Worm (Caenorhabditis elegans) whole organism, L4 larva: ENCODE measurements around the gene srw-107.

ENCODE experiments used
- ama-1 ChIP-seq: fragments of 150-350 bp; optimal IDR thresholded peaks from 2 replicates; lab custom pipeline; 2014; ENCODE audit warnings: inconsistent platforms, mixed read lengths
- ceh-44 ChIP-seq: fragments of 200-800 bp; sonication (Bioruptor generic); IDR thresholded peaks from 2 replicates; pipeline ENCODE4 v1.3.6; 2022; ENCODE audit warnings: missing genetic modification reagents, missing genetic modification characterization, missing compliant biosample characterization
- ces-1 ChIP-seq: fragments of 150-350 bp; sonication (generic microtip); optimal IDR thresholded peaks from 4 replicates; lab custom pipeline; 2014; ENCODE audit warnings: missing biosample characterization, missing genetic modification reagents, missing genetic modification characterization
- daf-12 ChIP-seq: fragments of 150-350 bp; optimal IDR thresholded peaks from 2 replicates; lab custom pipeline; 2014; ENCODE audit warnings: missing biosample characterization, missing genetic modification reagents, missing genetic modification characterization
- lin-13 ChIP-seq: fragments of 150-350 bp; optimal IDR thresholded peaks from 2 replicates; lab custom pipeline; 2014; ENCODE audit warnings: missing biosample characterization, missing genetic modification reagents, missing genetic modification characterization
- nhr-111 ChIP-seq: fragments of 200-800 bp; sonication (Bioruptor generic); optimal IDR thresholded peaks from 2 replicates; lab custom pipeline; 2018; ENCODE audit warnings: mild to moderate bottlenecking, missing genetic modification characterization, missing compliant biosample characterization
- unc-130 ChIP-seq: sonication (generic microtip); optimal IDR thresholded peaks from 2 replicates; lab custom pipeline; 2016; ENCODE audit warnings: missing genetic modification reagents, missing genetic modification characterization, missing compliant biosample characterization

DNA sequence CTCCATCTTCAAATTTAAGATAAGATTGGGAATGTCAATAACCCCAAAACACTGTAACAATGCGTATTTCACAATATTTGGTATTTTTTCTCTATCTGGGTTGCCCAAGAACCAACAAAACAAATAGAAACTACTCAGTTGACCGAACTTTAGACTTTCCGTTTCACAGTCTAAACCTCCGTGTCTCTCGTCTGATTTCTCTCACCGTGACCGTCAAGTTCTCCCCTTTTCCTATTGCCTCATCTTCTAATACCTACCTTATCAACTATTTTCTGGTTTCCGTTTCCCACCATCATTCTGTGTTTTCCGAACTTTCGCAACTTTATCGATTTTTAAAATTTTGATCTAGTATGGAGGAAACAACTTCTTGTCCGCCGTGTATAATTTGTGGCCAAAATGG, 27.1 kb downstream of the srw-107 start, which contains the start of gene nhr-131:
- TF ChIP-seq unc-130 (GFP tag; lab: Kevin White, UChicago) (no peak), ama-1 (lab: Kevin White, UChicago) (no peak), lin-13 (no peak), ces-1 (GFP tag; lab: Kevin White, UChicago) (no peak), daf-12 (tag; lab: Kevin White, UChicago) (no peak), ceh-44 (GFP tag; lab: Robert Waterston, UW) (no peak), nhr-111 (GFP tag; lab: Kevin White, UChicago) (no peak)
